Worm (Caenorhabditis elegans) whole organism, mixed stage, embryonic: ENCODE results near the gene T13F3.4.

Experiments
- elt-1 ChIP-seq: sonication (generic microtip); optimal IDR thresholded peaks from 2 replicates; lab custom pipeline; 2017; ENCODE audit warnings: missing genetic modification characterization, mild to moderate bottlenecking, missing compliant biosample characterization, antibody characterized with exemption, moderate library complexity, borderline replicate concordance; ENCODE audit not compliant: insufficient read depth
- elt-3 ChIP-seq: fragments of 150-350 bp; optimal IDR thresholded peaks from 2 replicates; lab custom pipeline; 2014; ENCODE audit warnings: missing biosample characterization, missing genetic modification characterization
- lin-13 ChIP-seq: fragments of 150-350 bp; optimal IDR thresholded peaks from 2 replicates; lab custom pipeline; 2014; ENCODE audit warnings: missing biosample characterization, missing genetic modification characterization
- mep-1 ChIP-seq: fragments of 150-350 bp; optimal IDR thresholded peaks from 2 replicates; lab custom pipeline; 2017; ENCODE audit warnings: missing biosample characterization, missing genetic modification reagents, missing genetic modification characterization, inconsistent platforms
- nhr-237 ChIP-seq: fragments of 150-350 bp; optimal IDR thresholded peaks from 2 replicates; lab custom pipeline; 2014; ENCODE audit warnings: missing biosample characterization, missing genetic modification characterization
- snpc-4 ChIP-seq: fragments of 150-350 bp; optimal IDR thresholded peaks from 2 replicates; lab custom pipeline; 2014; ENCODE audit warnings: missing biosample characterization, missing genetic modification characterization
- sptf-1 ChIP-seq: sonication (generic microtip); optimal IDR thresholded peaks from 2 replicates; lab custom pipeline; 2017; ENCODE audit warnings: mild to moderate bottlenecking, missing genetic modification characterization, moderate library complexity, missing compliant biosample characterization
- unc-62 ChIP-seq: fragments of 150-350 bp; optimal IDR thresholded peaks from 2 replicates; lab custom pipeline; 2014; ENCODE audit warnings: missing biosample characterization, missing genetic modification reagents, missing genetic modification characterization
- zip-8 ChIP-seq: fragments of 150-350 bp; optimal IDR thresholded peaks from 2 replicates; lab custom pipeline; 2014; ENCODE audit warnings: missing biosample characterization, missing genetic modification characterization

DNA sequence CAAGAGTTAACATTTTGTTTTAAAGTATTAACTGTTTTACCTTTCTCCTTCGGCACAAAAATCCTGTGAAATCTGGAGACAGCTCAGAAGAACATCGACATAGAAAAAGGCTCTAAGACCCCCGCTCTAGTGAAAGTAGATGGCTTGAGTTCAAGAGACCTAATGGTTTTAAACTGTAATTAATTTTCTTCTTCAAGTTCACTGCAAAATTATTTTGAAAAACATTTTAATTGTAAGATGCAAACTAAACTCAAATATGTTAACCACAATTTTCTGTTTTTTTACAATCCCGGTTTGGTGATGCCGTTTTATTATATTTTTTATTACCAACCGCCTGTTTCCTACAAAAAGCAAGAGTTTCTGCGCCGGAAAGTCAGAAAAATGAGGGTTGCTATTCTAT lies 32.8 kb downstream of the T13F3.4 start, which contains the start of gene clec-233:
- TF ChIP-seq unc-62 (GFP tag; lab: Kevin White, UChicago), result no peak
- TF ChIP-seq nhr-237 (tag; lab: Kevin White, UChicago), result no peak
- no peak for TF ChIP-seq snpc-4 (tag; lab: Kevin White, UChicago)
- no peak for TF ChIP-seq sptf-1 (tag; lab: Kevin White, UChicago)
- no peak for TF ChIP-seq mep-1 (tag; lab: Kevin White, UChicago)
- no peak for TF ChIP-seq elt-3
- no peak for TF ChIP-seq zip-8 (tag; lab: Kevin White, UChicago)
- TF ChIP-seq lin-13 (tag; lab: Kevin White, UChicago), result no peak
- no peak for TF ChIP-seq elt-1 (tag; lab: Kevin White, UChicago)
